Worm (Caenorhabditis elegans): ENCODE measurements around the gene ins-16.

ce11 chrIII:2089453-2089852 lies 28.7 kb upstream of the ins-16 start:
- TF ChIP-seq pha-4 (GFP tag; IDR thresholded peaks at IDR 0.05) (no peak), pha-4 (tag; optimal IDR thresholded peaks at IDR 0.05) (no peak), duxl-1 (tag; optimal IDR thresholded peaks at IDR 0.05; ENCODE audit: poor library complexity) (no peak), saeg-2 (GFP tag; IDR thresholded peaks at IDR 0.05) (no peak), egl-43 (GFP tag; IDR thresholded peaks at IDR 0.05) (no peak)

Data from whole organism, L4 larva.